Fruit fly (Drosophila melanogaster) Kc167 (cell line): ENCODE data around the gene CG42249.

Source experiments
- Myc ChIP-seq: fragments of >200 bp; optimal IDR thresholded peaks from 2 replicates; lab custom pipeline; 2017; ENCODE audit warnings: missing external identifiers
- Sin3A ChIP-seq: fragments of >200 bp; optimal IDR thresholded peaks from 2 replicates; lab custom pipeline; 2018; ENCODE audit warnings: missing external identifiers
- h ChIP-seq: fragments of >200 bp; optimal IDR thresholded peaks from 3 replicates; lab custom pipeline; 2018; ENCODE audit warnings: missing external identifiers
- insv ChIP-seq: fragments of >200 bp; optimal IDR thresholded peaks from 3 replicates; lab custom pipeline; 2018; ENCODE audit warnings: missing external identifiers
- psq ChIP-seq: fragments of >200 bp; optimal IDR thresholded peaks from 2 replicates; lab custom pipeline; 2017; ENCODE audit warnings: missing external identifiers
- ttk ChIP-seq: sonication (Bioruptor generic); optimal IDR thresholded peaks from 2 replicates; lab custom pipeline; 2017; ENCODE audit warnings: missing external identifiers

The CG42249 gene

DNA sequence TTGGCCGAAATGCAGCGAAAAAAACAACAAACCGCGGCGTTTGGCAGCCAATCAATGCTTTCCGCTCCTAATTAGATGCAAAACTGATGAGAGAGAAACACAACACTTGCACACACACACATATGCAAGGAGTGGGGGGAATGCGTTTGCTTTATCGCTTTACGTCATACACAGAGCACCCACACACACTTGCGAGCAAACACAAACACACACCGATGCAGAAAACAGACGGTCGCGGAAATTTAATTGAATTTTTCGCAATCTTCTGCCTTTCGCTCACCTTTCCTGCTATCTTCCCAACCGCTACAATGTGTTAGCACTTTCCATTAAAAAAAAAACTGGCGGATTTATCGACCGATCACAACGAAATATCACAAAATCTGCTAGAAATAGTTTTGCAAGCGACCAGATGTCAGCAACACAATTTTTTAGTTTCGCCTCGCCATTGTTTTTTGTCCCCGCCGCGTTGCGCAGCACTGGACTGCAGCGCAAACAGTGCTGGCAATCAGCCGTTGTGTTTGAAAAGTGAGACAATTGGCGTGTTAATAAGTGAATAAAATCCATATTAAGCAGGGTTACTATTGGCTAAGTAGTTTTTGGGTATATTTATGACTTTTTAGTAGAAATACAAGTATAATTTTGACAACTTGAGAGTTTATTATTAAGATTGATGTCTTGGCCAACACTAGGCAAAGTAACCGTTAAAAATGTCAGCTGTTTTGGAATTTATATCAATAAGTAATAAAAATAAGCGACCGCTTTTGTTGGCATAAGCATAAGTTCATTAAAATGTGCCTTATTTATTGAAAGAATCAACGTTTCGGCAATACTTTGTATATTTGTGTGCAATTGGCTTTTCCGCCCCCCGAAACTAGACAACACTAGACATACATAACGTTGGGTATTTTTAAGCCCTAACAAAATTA, 40.8 kb downstream of the CG42249 start, which contains the start of gene Klp10A:
Gene Klp10A, minus strand, starts transcription at position 532 of the 926 bp plus-strand sequence.
- no peak for TF ChIP-seq ttk (lab: Kevin White, UChicago)
- TF ChIP-seq Sin3A (lab: Kevin White, UChicago), result no peak
- TF ChIP-seq insv (lab: Kevin White, UChicago), result no peak
- TF ChIP-seq psq (lab: Kevin White, UChicago), result no peak
- no peak for TF ChIP-seq Myc (lab: Kevin White, UChicago)
- TF ChIP-seq h (lab: Kevin White, UChicago), result no peak

DNA sequence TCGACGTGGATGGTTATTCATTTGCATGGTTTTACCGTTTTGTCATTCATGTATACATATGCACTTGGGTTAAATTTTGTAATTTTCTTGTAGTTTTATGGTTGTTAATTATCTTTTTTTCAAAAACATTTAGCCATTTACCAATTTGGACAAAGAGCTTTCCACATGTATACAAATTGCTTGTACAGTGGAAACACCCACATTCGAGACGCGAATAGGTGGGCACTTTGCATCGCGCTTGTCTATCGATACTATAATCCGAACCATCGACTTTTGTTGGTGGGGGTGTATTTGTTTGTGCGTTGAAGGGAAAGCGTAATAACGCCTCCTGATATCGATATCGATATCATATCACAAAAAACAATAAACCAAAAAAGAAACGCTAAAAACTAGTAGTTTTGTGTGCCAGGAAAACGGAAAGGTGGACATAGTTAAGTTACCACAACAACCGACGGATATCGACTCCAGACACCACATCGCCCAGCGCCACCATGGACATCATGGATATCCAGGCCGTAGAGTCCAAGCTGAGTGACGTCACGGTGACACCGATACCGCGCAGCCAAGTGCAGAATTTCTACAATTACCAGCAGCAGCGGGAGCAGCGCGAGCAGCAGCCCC, 41.6 kb downstream of the CG42249 start, which contains the start of gene CDK2AP1:
Gene CDK2AP1, plus strand, starts transcription at position 294 of the 621 bp plus-strand sequence.
- TF ChIP-seq psq (lab: Kevin White, UChicago), result no peak
- TF ChIP-seq insv (lab: Kevin White, UChicago), result no peak
- TF ChIP-seq h (lab: Kevin White, UChicago), result no peak
- no peak for TF ChIP-seq Sin3A (lab: Kevin White, UChicago)
- TF ChIP-seq Myc (lab: Kevin White, UChicago), result no peak
- TF ChIP-seq ttk (lab: Kevin White, UChicago), result no peak

DNA sequence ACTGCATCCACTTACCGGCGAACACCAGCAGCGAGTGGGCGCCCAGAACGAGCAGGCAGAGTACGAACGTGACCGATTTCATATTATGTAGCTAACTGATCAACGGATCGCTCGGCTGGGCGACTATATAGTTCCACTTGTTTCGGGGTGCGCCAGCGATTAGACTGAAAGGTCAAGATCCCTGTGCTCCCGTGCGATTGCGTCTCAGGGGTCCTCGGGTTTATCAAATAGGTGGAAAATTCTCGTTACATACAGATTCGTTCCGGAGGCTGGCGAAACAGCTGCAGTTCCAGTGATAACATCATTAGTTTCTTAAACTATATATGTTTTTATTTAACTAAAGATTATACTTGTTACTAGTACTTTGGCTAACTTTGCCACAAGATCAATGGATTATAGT, 44.1 kb downstream of the CG42249 start, which contains the start of gene ssp7:
Gene ssp7, minus strand, starts transcription at position 101 of the 400 bp plus-strand sequence.
- TF ChIP-seq Myc (lab: Kevin White, UChicago) (no peak), ttk (lab: Kevin White, UChicago) (no peak), psq (lab: Kevin White, UChicago) (no peak), h (lab: Kevin White, UChicago) (no peak)

DNA sequence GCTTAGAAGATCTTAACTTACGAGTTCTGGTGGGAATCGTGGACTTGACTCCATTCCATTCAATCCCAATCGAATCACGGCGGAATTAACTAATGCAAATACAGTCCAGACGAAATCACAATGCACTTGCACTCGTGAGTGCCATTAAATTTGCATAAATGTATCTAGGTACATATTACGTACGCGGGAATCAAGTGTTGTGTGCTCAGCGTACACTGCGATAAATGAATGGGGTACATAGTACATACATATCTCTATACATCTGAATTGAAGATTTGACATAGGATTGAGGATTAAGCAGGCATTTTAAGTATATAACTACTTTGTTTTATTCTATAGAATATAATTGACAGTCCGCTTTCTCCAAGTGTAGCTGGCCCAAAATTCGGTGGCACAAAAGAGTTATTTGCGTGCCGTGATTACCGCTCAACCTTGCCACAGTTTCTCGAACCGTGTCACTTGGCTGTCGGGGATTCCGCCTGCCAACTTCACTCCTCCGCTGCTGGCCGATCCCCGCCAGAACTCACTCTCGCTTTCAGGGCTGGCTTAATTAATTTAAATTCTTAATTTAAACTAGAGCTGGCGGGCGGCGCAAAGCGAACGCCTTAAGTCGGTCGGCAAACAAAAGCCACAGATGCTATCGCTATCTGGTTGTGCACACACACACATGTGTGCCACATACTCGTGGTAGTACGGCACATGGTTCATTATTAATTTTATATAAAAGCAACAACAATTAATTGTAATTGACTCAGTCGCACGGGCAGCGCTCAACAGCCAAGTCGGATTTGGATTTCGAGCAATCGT, 45.9 kb downstream of the CG42249 start, which contains the start of the genes CG15199 and CG15202:
Gene CG15199, minus strand, starts transcription at position 51 of the 807 bp plus-strand sequence.
Gene CG15202, plus strand, starts transcription at position 757 of the 807 bp plus-strand sequence.
- TF ChIP-seq psq (lab: Kevin White, UChicago) (no peak), ttk (lab: Kevin White, UChicago) (no peak), Myc (lab: Kevin White, UChicago) (no peak), insv (lab: Kevin White, UChicago) (no peak), Sin3A (lab: Kevin White, UChicago) (no peak), h (lab: Kevin White, UChicago) (no peak)

DNA sequence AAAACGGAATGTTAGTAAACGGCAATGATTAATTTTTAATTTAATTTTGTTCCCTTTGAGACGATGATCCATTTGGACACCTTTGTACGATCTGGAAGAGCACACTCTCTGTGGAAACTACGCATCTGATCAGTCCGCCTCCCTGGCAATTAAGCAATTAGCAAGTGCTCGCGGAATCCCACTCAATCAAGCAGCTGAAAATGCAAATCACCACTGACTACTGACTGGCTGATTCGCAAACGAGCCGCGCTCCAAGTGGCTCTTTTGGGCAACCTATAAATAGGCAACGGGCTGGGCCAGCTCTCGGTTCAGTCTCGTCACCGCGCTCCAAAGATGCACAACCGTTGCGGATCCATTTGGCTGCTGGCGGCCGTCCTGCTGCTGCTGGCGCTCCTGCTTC, 47.7 kb downstream of the CG42249 start, which contains the start of gene CG15201:
Gene CG15201, plus strand, starts transcription at position 301 of the 400 bp plus-strand sequence.
- TF ChIP-seq Myc (lab: Kevin White, UChicago) (no peak), Sin3A (lab: Kevin White, UChicago) (no peak), h (lab: Kevin White, UChicago) (no peak), ttk (lab: Kevin White, UChicago) (no peak)

DNA sequence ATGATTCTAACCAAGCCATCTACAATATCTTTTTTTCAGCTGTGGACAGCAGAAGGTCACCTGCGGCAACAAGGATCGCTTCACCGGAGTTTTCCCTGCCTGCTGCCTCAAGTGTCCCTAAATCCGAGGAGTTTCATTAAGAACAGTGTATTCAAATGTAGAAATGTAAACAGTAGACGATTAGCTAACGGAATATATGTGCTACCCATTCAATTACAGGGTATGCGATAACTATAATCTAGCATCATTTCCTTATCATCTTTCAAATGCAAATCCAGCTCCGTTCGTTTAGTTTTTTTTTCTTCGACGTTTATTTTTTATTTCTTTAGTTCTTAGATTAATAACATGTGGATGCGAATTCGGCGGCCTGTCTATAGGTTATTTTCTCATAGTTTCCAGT, 48.5 kb downstream of the CG42249 start:
- TF ChIP-seq psq (lab: Kevin White, UChicago), result no peak
- no peak for TF ChIP-seq h (lab: Kevin White, UChicago)
- no peak for TF ChIP-seq ttk (lab: Kevin White, UChicago)
- no peak for TF ChIP-seq Sin3A (lab: Kevin White, UChicago)
- TF ChIP-seq insv (lab: Kevin White, UChicago), result no peak
- TF ChIP-seq Myc (lab: Kevin White, UChicago), result no peak

DNA sequence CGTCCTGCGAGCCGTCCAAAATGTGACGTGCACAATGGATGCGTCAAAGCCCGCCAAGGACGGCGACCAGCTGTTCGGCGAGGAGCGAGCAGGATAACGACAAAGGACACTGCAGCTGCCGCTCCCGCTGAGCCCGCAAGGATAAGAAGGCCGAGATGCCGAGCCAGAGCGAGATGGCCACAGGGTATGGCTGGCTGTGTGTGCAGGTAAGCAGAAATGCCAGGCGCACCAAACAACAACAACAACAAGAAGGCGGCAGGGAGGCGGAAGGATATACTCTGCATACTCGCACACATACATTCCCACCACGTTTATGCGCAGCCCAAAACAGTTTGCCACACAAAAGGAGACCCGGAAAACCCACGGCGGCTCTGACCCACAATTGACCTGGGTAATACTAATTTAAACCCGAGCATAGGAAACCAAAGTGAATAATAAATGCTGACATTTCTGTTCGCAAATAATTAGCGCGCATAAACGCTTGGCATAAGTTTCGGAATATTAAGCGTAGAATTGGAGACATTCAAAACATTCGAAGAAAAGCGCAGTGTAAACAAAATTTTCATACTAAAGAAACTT, 50.6 kb downstream of the CG42249 start:
- TF ChIP-seq Myc (lab: Kevin White, UChicago) (no peak), psq (lab: Kevin White, UChicago) (no peak), ttk (lab: Kevin White, UChicago) (no peak), h (lab: Kevin White, UChicago) (no peak), Sin3A (lab: Kevin White, UChicago) (no peak), insv (lab: Kevin White, UChicago) (no peak)

DNA sequence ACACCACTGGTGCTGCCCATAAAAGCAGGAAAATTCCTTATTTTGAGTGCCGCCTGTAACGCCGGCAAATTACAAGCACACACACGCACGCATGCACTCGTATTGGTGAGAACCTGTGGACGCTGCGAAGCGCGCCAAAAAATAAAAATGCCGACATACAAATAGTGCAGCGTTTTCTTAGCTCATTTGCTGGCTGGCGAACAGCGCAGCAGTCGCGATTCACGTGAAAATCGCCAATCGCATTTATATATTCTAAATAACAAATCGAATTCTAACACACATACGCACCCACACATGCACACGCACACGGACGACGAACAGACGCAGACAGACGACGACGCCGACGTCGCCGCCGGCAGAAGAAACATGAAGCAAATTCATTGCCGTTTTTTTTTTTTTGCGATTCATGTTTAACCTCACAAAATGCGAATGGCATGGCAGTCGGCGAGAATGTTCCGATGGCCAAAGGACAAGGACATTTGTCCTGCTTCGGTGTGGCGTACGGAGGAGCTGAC, 51.5 kb downstream of the CG42249 start:
- no peak for TF ChIP-seq Myc (lab: Kevin White, UChicago)
- no peak for TF ChIP-seq Sin3A (lab: Kevin White, UChicago)
- TF ChIP-seq h (lab: Kevin White, UChicago), result no peak
- TF ChIP-seq psq (lab: Kevin White, UChicago), result no peak
- TF ChIP-seq ttk (lab: Kevin White, UChicago), result no peak
- TF ChIP-seq insv (lab: Kevin White, UChicago), result no peak

DNA sequence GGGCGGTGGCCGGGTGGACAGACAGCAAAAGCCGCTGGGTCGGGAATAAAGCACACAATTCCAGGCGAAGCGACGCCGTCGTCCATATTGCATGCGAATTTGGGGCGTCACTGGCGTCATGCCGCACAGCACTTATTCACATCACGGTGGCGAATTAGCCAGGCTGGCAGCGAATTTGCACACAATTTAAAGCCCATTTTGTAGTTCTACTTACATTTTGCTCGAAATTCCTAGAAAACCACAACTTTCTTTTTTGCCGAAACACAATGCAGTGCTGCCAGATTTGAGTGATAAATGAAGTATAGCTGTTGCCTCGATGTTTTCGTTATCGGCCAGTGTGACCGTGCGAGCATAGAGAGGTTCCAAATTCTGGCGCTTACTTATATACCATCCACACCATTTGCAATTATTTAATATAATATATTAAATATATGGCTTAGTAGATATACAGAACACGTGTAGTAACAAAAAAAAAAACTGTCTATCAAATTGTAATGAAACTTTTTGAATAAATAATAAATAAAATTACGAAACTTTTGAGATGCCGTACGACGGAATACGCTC, 52.3 kb downstream of the CG42249 start, which contains the start of gene Ran:
Gene Ran, minus strand, starts transcription at position 445 of the 564 bp plus-strand sequence.
- TF ChIP-seq Myc (lab: Kevin White, UChicago) (no peak), h (lab: Kevin White, UChicago) (no peak), Sin3A (lab: Kevin White, UChicago) (no peak), ttk (lab: Kevin White, UChicago) (no peak), insv (lab: Kevin White, UChicago) (no peak), psq (lab: Kevin White, UChicago) (no peak)
